Fruit fly (Drosophila melanogaster) whole organism, prepupa: ENCODE measurements around the gene CG6066.

Source experiments
- Blimp-1 ChIP-seq: fragments of 200-800 bp; sonication (Bioruptor generic); optimal IDR thresholded peaks from 3 replicates; lab custom pipeline; 2017; ENCODE audit warnings: missing biosample characterization, missing genetic modification characterization, mild to moderate bottlenecking, moderate library complexity, missing genetic modification reagents
- CG10631 ChIP-seq: fragments of 200-800 bp; sonication (Bioruptor generic); optimal IDR thresholded peaks from 2 replicates; lab custom pipeline; 2016; ENCODE audit warnings: missing biosample characterization, missing genetic modification characterization
- CG11294 ChIP-seq: fragments of 200-800 bp; sonication (Bioruptor generic); IDR thresholded peaks from 2 replicates; pipeline ENCODE4 v1.3.6; 2022; ENCODE audit warnings: missing biosample characterization, missing genetic modification characterization
- CG11762 ChIP-seq: fragments of 200-800 bp; sonication (Bioruptor generic); optimal IDR thresholded peaks from 3 replicates; lab custom pipeline; 2016; ENCODE audit warnings: missing biosample characterization, missing genetic modification characterization; ENCODE audit not compliant: insufficient read depth
- CG1621 ChIP-seq: fragments of 200-800 bp; sonication (Bioruptor generic); optimal IDR thresholded peaks from 3 replicates; lab custom pipeline; 2018; ENCODE audit warnings: missing biosample characterization, mild to moderate bottlenecking, missing genetic modification characterization
- CG16779 ChIP-seq: fragments of 200-800 bp; sonication (Bioruptor generic); optimal IDR thresholded peaks from 3 replicates; lab custom pipeline; 2017; ENCODE audit warnings: missing biosample characterization, mild to moderate bottlenecking, missing genetic modification characterization
- CG3032 ChIP-seq: fragments of 200-800 bp; optimal IDR thresholded peaks from 2 replicates; lab custom pipeline; 2019; ENCODE audit warnings: missing biosample characterization, mild to moderate bottlenecking, missing genetic modification characterization, moderate library complexity
- CG31627 ChIP-seq: fragments of 200-800 bp; sonication (Bioruptor generic); optimal IDR thresholded peaks from 3 replicates; lab custom pipeline; 2016; ENCODE audit warnings: missing biosample characterization, missing genetic modification characterization
- CG32006 ChIP-seq: fragments of 200-800 bp; sonication (Bioruptor generic); optimal IDR thresholded peaks from 3 replicates; lab custom pipeline; 2017; ENCODE audit warnings: missing biosample characterization, mild to moderate bottlenecking, missing genetic modification characterization
- CG34406 ChIP-seq: fragments of 200-800 bp; sonication (Bioruptor generic); optimal IDR thresholded peaks from 3 replicates; lab custom pipeline; 2016; ENCODE audit warnings: missing biosample characterization, missing genetic modification characterization
- CG3919 ChIP-seq: fragments of 200-800 bp; sonication (Bioruptor generic); optimal IDR thresholded peaks from 3 replicates; lab custom pipeline; 2016; ENCODE audit warnings: missing biosample characterization, missing genetic modification characterization
- CG4318 ChIP-seq: fragments of 200-800 bp; sonication (Bioruptor generic); optimal IDR thresholded peaks from 3 replicates; lab custom pipeline; 2017; ENCODE audit warnings: missing biosample characterization, mild to moderate bottlenecking, missing genetic modification characterization
- CG6163 ChIP-seq: fragments of 200-800 bp; sonication (Bioruptor generic); IDR thresholded peaks from 3 replicates; pipeline ENCODE4 v1.3.6; 2022; ENCODE audit warnings: missing biosample characterization, missing genetic modification characterization
- CG6276 ChIP-seq: fragments of 200-800 bp; sonication (Bioruptor generic); optimal IDR thresholded peaks from 2 replicates; lab custom pipeline; 2017; ENCODE audit warnings: missing biosample characterization, mild to moderate bottlenecking, missing genetic modification characterization
- CG6792 ChIP-seq: fragments of 200-800 bp; sonication (Bioruptor generic); optimal IDR thresholded peaks from 3 replicates; lab custom pipeline; 2016; ENCODE audit warnings: missing biosample characterization, missing genetic modification characterization
- CG6808 ChIP-seq: fragments of 200-800 bp; sonication (Bioruptor generic); optimal IDR thresholded peaks from 3 replicates; lab custom pipeline; 2017; ENCODE audit warnings: missing biosample characterization, missing genetic modification characterization, mild to moderate bottlenecking, moderate library complexity, missing genetic modification reagents
- CG6854 ChIP-seq: fragments of 200-800 bp; sonication (Bioruptor generic); optimal IDR thresholded peaks from 2 replicates; lab custom pipeline; 2017; ENCODE audit warnings: missing biosample characterization, mild to moderate bottlenecking, missing genetic modification characterization
- CG8119 ChIP-seq: fragments of 200-800 bp; sonication (Bioruptor generic); IDR thresholded peaks from 3 replicates; pipeline ENCODE4 v1.3.6; 2022; ENCODE audit warnings: missing biosample characterization, missing genetic modification characterization
- CG8319 ChIP-seq: fragments of 200-800 bp; sonication (Bioruptor generic); optimal IDR thresholded peaks from 3 replicates; lab custom pipeline; 2016; ENCODE audit warnings: missing biosample characterization, missing genetic modification characterization
- CG8632 ChIP-seq: fragments of 200-800 bp; sonication (Bioruptor generic); optimal IDR thresholded peaks from 3 replicates; lab custom pipeline; 2016; ENCODE audit warnings: missing biosample characterization, missing genetic modification characterization
- CG9139 ChIP-seq: fragments of 200-800 bp; sonication (Bioruptor generic); optimal IDR thresholded peaks from 3 replicates; lab custom pipeline; 2017; ENCODE audit warnings: missing biosample characterization, mild to moderate bottlenecking, missing genetic modification characterization
- Eip75B ChIP-seq: fragments of 200-800 bp; sonication (Bioruptor generic); optimal IDR thresholded peaks from 3 replicates; lab custom pipeline; 2016; ENCODE audit warnings: missing biosample characterization, missing genetic modification characterization
- Eip78C ChIP-seq: fragments of 200-800 bp; sonication (Bioruptor generic); peaks from one replicate; lab custom pipeline; 2016; ENCODE audit warnings: missing biosample characterization, missing genetic modification characterization
- Ets21C ChIP-seq: fragments of 200-800 bp; sonication (Bioruptor generic); optimal IDR thresholded peaks from 3 replicates; lab custom pipeline; 2016; ENCODE audit warnings: missing biosample characterization, missing genetic modification characterization
- Ets96B ChIP-seq: fragments of 200-800 bp; optimal IDR thresholded peaks from 2 replicates; lab custom pipeline; 2019; ENCODE audit warnings: missing biosample characterization, mild to moderate bottlenecking, missing genetic modification characterization, moderate library complexity
- Gug ChIP-seq: fragments of 200-800 bp; sonication (Bioruptor generic); IDR thresholded peaks from 2 replicates; pipeline ENCODE4 v1.3.6; 2022; ENCODE audit warnings: missing biosample characterization, missing genetic modification characterization
- Hr38 ChIP-seq: sonication (Bioruptor generic); optimal IDR thresholded peaks from 2 replicates; lab custom pipeline; 2016; ENCODE audit warnings: missing biosample characterization, missing genetic modification characterization
- Hr39 ChIP-seq: fragments of 200-800 bp; sonication (Bioruptor generic); optimal IDR thresholded peaks from 2 replicates; lab custom pipeline; 2016; ENCODE audit warnings: missing biosample characterization, missing genetic modification characterization
- Hr4 ChIP-seq: fragments of 200-800 bp; sonication (Bioruptor generic); optimal IDR thresholded peaks from 3 replicates; lab custom pipeline; 2016; ENCODE audit warnings: missing biosample characterization, missing genetic modification characterization
- Lpt ChIP-seq: fragments of 200-800 bp; sonication (Bioruptor generic); optimal IDR thresholded peaks from 3 replicates; lab custom pipeline; 2016; ENCODE audit warnings: missing biosample characterization, missing genetic modification characterization
- OdsH ChIP-seq: fragments of 200-800 bp; sonication (Bioruptor generic); optimal IDR thresholded peaks from 3 replicates; lab custom pipeline; 2016; ENCODE audit warnings: missing biosample characterization, missing genetic modification characterization
- Smox ChIP-seq: fragments of 200-800 bp; sonication (Bioruptor generic); optimal IDR thresholded peaks from 3 replicates; lab custom pipeline; 2016; ENCODE audit warnings: missing biosample characterization, missing genetic modification characterization
- Sox14 ChIP-seq: fragments of 200-800 bp; sonication (Bioruptor generic); optimal IDR thresholded peaks from 3 replicates; lab custom pipeline; 2016; ENCODE audit warnings: missing biosample characterization, missing genetic modification characterization
- achi ChIP-seq: fragments of 200-800 bp; sonication (Bioruptor generic); optimal IDR thresholded peaks from 3 replicates; lab custom pipeline; 2016; ENCODE audit warnings: missing biosample characterization, missing genetic modification characterization
- acj6 ChIP-seq: fragments of 200-800 bp; sonication (Bioruptor generic); optimal IDR thresholded peaks from 3 replicates; lab custom pipeline; 2016; ENCODE audit warnings: missing biosample characterization, missing genetic modification characterization
- cyc ChIP-seq: fragments of 200-800 bp; sonication (Bioruptor generic); optimal IDR thresholded peaks from 3 replicates; lab custom pipeline; 2016; ENCODE audit warnings: missing biosample characterization, missing genetic modification characterization
- dac ChIP-seq: fragments of 200-800 bp; sonication (Bioruptor generic); optimal IDR thresholded peaks from 2 replicates; lab custom pipeline; 2017; ENCODE audit warnings: missing biosample characterization, mild to moderate bottlenecking, missing genetic modification characterization
- dsx ChIP-seq: fragments of 200-800 bp; optimal IDR thresholded peaks from 3 replicates; lab custom pipeline; 2019; ENCODE audit warnings: missing biosample characterization, mild to moderate bottlenecking, missing genetic modification characterization, moderate library complexity; ENCODE audit not compliant: poor library complexity, severe bottlenecking
- eg ChIP-seq: fragments of 200-800 bp; sonication (Bioruptor generic); IDR thresholded peaks from 3 replicates; pipeline ENCODE4 v1.3.6; 2022; ENCODE audit warnings: missing biosample characterization, missing genetic modification characterization
- esn ChIP-seq: fragments of 200-800 bp; sonication (Bioruptor generic); optimal IDR thresholded peaks from 2 replicates; lab custom pipeline; 2016; ENCODE audit warnings: missing biosample characterization, mild to moderate bottlenecking, missing genetic modification characterization, moderate library complexity
- fd59A ChIP-seq: fragments of 200-800 bp; sonication (Bioruptor generic); optimal IDR thresholded peaks from 2 replicates; lab custom pipeline; 2017; ENCODE audit warnings: missing biosample characterization, mild to moderate bottlenecking, missing genetic modification characterization, missing genetic modification reagents
- fd85E ChIP-seq: fragments of 200-800 bp; sonication (Bioruptor generic); optimal IDR thresholded peaks from 3 replicates; lab custom pipeline; 2016; ENCODE audit warnings: missing biosample characterization, missing genetic modification characterization
- fkh ChIP-seq: fragments of 200-800 bp; sonication (Bioruptor generic); optimal IDR thresholded peaks from 3 replicates; lab custom pipeline; 2017; ENCODE audit warnings: missing biosample characterization, mild to moderate bottlenecking, missing genetic modification characterization, moderate library complexity
- lz ChIP-seq: fragments of 200-800 bp; sonication (Bioruptor generic); optimal IDR thresholded peaks from 3 replicates; lab custom pipeline; 2016; ENCODE audit warnings: missing biosample characterization, missing genetic modification characterization
- net ChIP-seq: fragments of 200-800 bp; sonication (Bioruptor generic); optimal IDR thresholded peaks from 3 replicates; lab custom pipeline; 2016; ENCODE audit warnings: missing biosample characterization, missing genetic modification characterization
- spab ChIP-seq: fragments of 200-800 bp; sonication (Bioruptor generic); optimal IDR thresholded peaks from 2 replicates; lab custom pipeline; 2017; ENCODE audit warnings: missing biosample characterization, mild to moderate bottlenecking, missing genetic modification characterization, missing genetic modification reagents
- svp ChIP-seq: fragments of 200-800 bp; sonication (Bioruptor generic); peaks from one replicate; lab custom pipeline; 2016; ENCODE audit warnings: missing biosample characterization, missing genetic modification characterization
- topi ChIP-seq: fragments of 200-800 bp; sonication (Bioruptor generic); optimal IDR thresholded peaks from 3 replicates; lab custom pipeline; 2016; ENCODE audit warnings: missing biosample characterization, missing genetic modification characterization
- vri ChIP-seq: fragments of 200-800 bp; sonication (Bioruptor generic); optimal IDR thresholded peaks from 3 replicates; lab custom pipeline; 2016; ENCODE audit warnings: missing biosample characterization, mild to moderate bottlenecking, missing genetic modification characterization

Gene CG6066

dm6 chr3R:27151516-27151823 is 35.0 kb upstream of the CG6066 start, which contains the start of gene Men-b:
Men-b (plus strand) TSS chr3R:27151662.
- TF ChIP-seq CG1621 (tag; lab: Kevin White, UChicago) (peak; percentile 100), lz (no peak)

dm6 chr3R:27150685-27151515 is 34.4 kb upstream of the CG6066 start, which contains the start of gene CG6051:
CG6051 (minus strand) TSS chr3R:27151069.
- peak; percentile 16 for TF ChIP-seq CG34406
- TF ChIP-seq CG32006 (GFP tag; lab: Kevin White, UChicago): peak; percentile 62
- TF ChIP-seq acj6 (GFP tag; lab: Kevin White, UChicago): peak; percentile 42
- peak; percentile 44 for TF ChIP-seq cyc (GFP tag; lab: Kevin White, UChicago)
- peak; percentile 44 for TF ChIP-seq Eip78C
- peak; percentile 55 for TF ChIP-seq CG6276
- TF ChIP-seq CG3032 (tag; lab: Kevin White, UChicago): peak; percentile 37
- TF ChIP-seq CG6163 (GFP tag; lab: Robert Waterston, UW): no peak
- TF ChIP-seq fd85E (GFP tag; lab: Kevin White, UChicago): no peak
- TF ChIP-seq CG6808 (GFP tag; lab: Kevin White, UChicago): peak; percentile 21
- TF ChIP-seq svp (GFP tag; lab: Kevin White, UChicago): peak; percentile 84
- TF ChIP-seq net (GFP tag; lab: Kevin White, UChicago): peak; percentile 16
- peak; percentile 2 for TF ChIP-seq CG4318 (GFP tag; lab: Kevin White, UChicago)
- no peak for TF ChIP-seq Ets96B (tag; lab: Kevin White, UChicago)
- no peak for TF ChIP-seq eg (GFP tag; lab: Robert Waterston, UW)
- TF ChIP-seq Hr4 (GFP tag; lab: Kevin White, UChicago): peak; percentile 54
- peak; percentile 28 for TF ChIP-seq CG6792 (GFP tag; lab: Kevin White, UChicago)
- no peak for TF ChIP-seq dac (GFP tag; lab: Kevin White, UChicago)
- TF ChIP-seq achi (GFP tag; lab: Kevin White, UChicago): peak; percentile 37
- TF ChIP-seq Smox (GFP tag; lab: Kevin White, UChicago): peak; percentile 41
- no peak for TF ChIP-seq CG11762
- TF ChIP-seq CG8319 (GFP tag; lab: Kevin White, UChicago): no peak
- no peak for TF ChIP-seq Blimp-1 (GFP tag; lab: Kevin White, UChicago)
- peak; percentile 37 for TF ChIP-seq CG16779
- no peak for TF ChIP-seq CG9139
- peak; percentile 48 for TF ChIP-seq Hr39
- peak; percentile 52 for TF ChIP-seq fkh (GFP tag; lab: Kevin White, UChicago)
- TF ChIP-seq Gug: no peak
- TF ChIP-seq OdsH: peak; percentile 38
- no peak for TF ChIP-seq spab (GFP tag; lab: Kevin White, UChicago)
- peak; percentile 34 for TF ChIP-seq Sox14 (GFP tag; lab: Kevin White, UChicago)
- TF ChIP-seq vri: peak; percentile 36
- peak; percentile 7 for TF ChIP-seq dsx (GFP tag; lab: Kevin White, UChicago)
- no peak for TF ChIP-seq fd59A (GFP tag; lab: Kevin White, UChicago)
- peak; percentile 54 for TF ChIP-seq CG3919 (GFP tag; lab: Kevin White, UChicago)
- no peak for TF ChIP-seq CG1621 (tag; lab: Kevin White, UChicago)
- no peak for TF ChIP-seq Hr38 (GFP tag; lab: Kevin White, UChicago)
- TF ChIP-seq esn (GFP tag; lab: Kevin White, UChicago): peak; percentile 24
- no peak for TF ChIP-seq CG8632 (GFP tag; lab: Kevin White, UChicago)
- no peak for TF ChIP-seq Lpt (GFP tag; lab: Kevin White, UChicago)
- TF ChIP-seq topi (GFP tag; lab: Kevin White, UChicago): peak; percentile 35
- no peak for TF ChIP-seq CG8119 (GFP tag; lab: Robert Waterston, UW)
- TF ChIP-seq Eip75B: peak; percentile 28
- no peak for TF ChIP-seq CG11294 (GFP tag; lab: Robert Waterston, UW)
- peak; percentile 66 for TF ChIP-seq CG6854
- TF ChIP-seq Ets21C (GFP tag; lab: Kevin White, UChicago): peak; percentile 36
- peak; percentile 61 for TF ChIP-seq CG31627 (GFP tag; lab: Kevin White, UChicago)
- peak; percentile 41 for TF ChIP-seq CG10631 (GFP tag; lab: Kevin White, UChicago)
